ENCODE assay signal across 5 worm cellular contexts in the genomic region with DNA sequence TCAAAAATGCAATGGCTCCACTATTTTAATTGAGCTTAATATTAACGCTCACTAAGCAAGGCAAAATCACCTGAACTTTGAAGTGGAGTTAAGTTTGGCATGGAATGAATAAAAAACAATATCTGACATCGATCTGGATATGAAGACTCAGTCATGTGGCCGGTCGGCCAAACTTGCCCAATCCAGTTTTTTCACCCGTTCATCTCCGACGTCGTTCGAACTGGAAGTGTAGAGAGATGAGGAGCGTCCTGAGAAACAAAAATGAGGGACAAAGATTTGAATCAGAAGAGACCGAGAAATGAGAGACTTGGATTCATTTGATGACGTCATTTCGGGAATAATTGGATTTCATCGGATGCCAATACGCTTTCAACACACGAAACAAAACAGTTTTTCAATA.
A peak's percentile ranks its signal among the peaks of the same experiment; 100 is the strongest.
TF ChIP-seq lines count a peak whose summit lies in the region.

No protein-coding gene starts in this region.

TF ChIP-seq in whole organism, L1 larva, 84 proteins besides CTCF, POLR2A, EP300 and RAD21:
- TF ChIP-seq ets-5 (GFP tag; IDR thresholded peaks at IDR 0.05; lab: Robert Waterston, UW) (no peak), efl-1 (optimal IDR thresholded peaks at IDR 0.05; lab: Kevin White, UChicago) (no peak), efl-1 (GFP tag; optimal IDR thresholded peaks at IDR 0.05 in 1 of 2; lab: Kevin White, UChicago) (peak in 1 of 2 experiments; percentile 23), blmp-1 (tag; optimal IDR thresholded peaks at IDR 0.05; lab: Kevin White, UChicago) (peak; percentile 56), ztf-4 (tag; optimal IDR thresholded peaks at IDR 0.05; lab: Kevin White, UChicago) (peak; percentile 5), jun-1 (tag; optimal IDR thresholded peaks at IDR 0.05; lab: Kevin White, UChicago) (peak; percentile 9), ceh-88 (GFP tag; IDR thresholded peaks at IDR 0.05; lab: Robert Waterston, UW) (no peak)

TF ChIP-seq in whole organism, L2 larva, 48 proteins besides CTCF, POLR2A, EP300 and RAD21:
- TF ChIP-seq fos-1 (tag; optimal IDR thresholded peaks at IDR 0.05; lab: Kevin White, UChicago) (no peak), nhr-21 (tag; optimal IDR thresholded peaks at IDR 0.05; lab: Kevin White, UChicago) (peak; percentile 56), unc-55 (GFP tag; optimal IDR thresholded peaks at IDR 0.05; lab: Kevin White, UChicago) (no peak), nhr-25 (tag; optimal IDR thresholded peaks at IDR 0.05; lab: Kevin White, UChicago) (peak; percentile 30), Y55F3AM.14 (GFP tag; optimal IDR thresholded peaks at IDR 0.05; lab: Kevin White, UChicago) (no peak), sem-4 (tag; optimal IDR thresholded peaks at IDR 0.05; lab: Kevin White, UChicago) (peak; percentile 39), elt-3 (tag; optimal IDR thresholded peaks at IDR 0.05; lab: Kevin White, UChicago) (no peak), mdl-1 (tag; optimal IDR thresholded peaks at IDR 0.05; lab: Kevin White, UChicago) (no peak), dmd-4 (tag; optimal IDR thresholded peaks at IDR 0.05; lab: Kevin White, UChicago) (no peak)

TF ChIP-seq in whole organism, L3 larva, 47 proteins besides CTCF, POLR2A, EP300 and RAD21:
- TF ChIP-seq R02D3.7 (tag; optimal IDR thresholded peaks at IDR 0.05; lab: Kevin White, UChicago) (no peak), elt-2 (tag; optimal IDR thresholded peaks at IDR 0.05; lab: Kevin White, UChicago) (no peak), nhr-43 (tag; optimal IDR thresholded peaks at IDR 0.05; lab: Kevin White, UChicago; ENCODE audit: poor library complexity, severe bottlenecking) (peak; percentile 20), ZK546.5 (tag; optimal IDR thresholded peaks at IDR 0.05; lab: Kevin White, UChicago) (no peak), unc-62 (GFP tag; optimal IDR thresholded peaks at IDR 0.05; lab: Kevin White, UChicago) (no peak), elt-1 (tag; optimal IDR thresholded peaks at IDR 0.05; lab: Kevin White, UChicago) (no peak), elt-3 (tag; optimal IDR thresholded peaks at IDR 0.05; lab: Kevin White, UChicago) (no peak), nhr-23 (tag; optimal IDR thresholded peaks at IDR 0.05; lab: Kevin White, UChicago) (peak; percentile 34), nhr-12 (tag; optimal IDR thresholded peaks at IDR 0.05; lab: Kevin White, UChicago) (no peak), sea-2 (GFP tag; optimal IDR thresholded peaks at IDR 0.05; lab: Kevin White, UChicago) (no peak), nhr-25 (tag; optimal IDR thresholded peaks at IDR 0.05; lab: Kevin White, UChicago) (peak; percentile 73), lin-15B (tag; optimal IDR thresholded peaks at IDR 0.05; lab: Kevin White, UChicago) (no peak), lin-39 (tag; optimal IDR thresholded peaks at IDR 0.05; lab: Kevin White, UChicago) (no peak), fos-1 (tag; optimal IDR thresholded peaks at IDR 0.05; lab: Kevin White, UChicago) (no peak), skn-1 (tag; optimal IDR thresholded peaks at IDR 0.05; lab: Kevin White, UChicago) (no peak), ztf-4 (tag; optimal IDR thresholded peaks at IDR 0.05; lab: Kevin White, UChicago) (no peak), mml-1 (tag; optimal IDR thresholded peaks at IDR 0.05; lab: Kevin White, UChicago) (no peak), zag-1 (tag; optimal IDR thresholded peaks at IDR 0.05; lab: Kevin White, UChicago) (no peak), aly-2 (tag; optimal IDR thresholded peaks at IDR 0.05; lab: Kevin White, UChicago) (no peak), ceh-28 (tag; optimal IDR thresholded peaks at IDR 0.05; lab: Kevin White, UChicago) (no peak), tbx-2 (tag; optimal IDR thresholded peaks at IDR 0.05; lab: Kevin White, UChicago) (no peak), pqm-1 (tag; optimal IDR thresholded peaks at IDR 0.05; lab: Kevin White, UChicago) (no peak), ama-1 (optimal IDR thresholded peaks at IDR 0.05; lab: Kevin White, UChicago) (no peak), egl-5 (tag; optimal IDR thresholded peaks at IDR 0.05; lab: Kevin White, UChicago) (peak; percentile 45), snpc-4 (tag; optimal IDR thresholded peaks at IDR 0.05; lab: Kevin White, UChicago) (no peak), ceh-9 (tag; optimal IDR thresholded peaks at IDR 0.05; lab: Kevin White, UChicago) (no peak)

TF ChIP-seq in whole organism, L4 larva, 104 proteins besides CTCF, POLR2A, EP300 and RAD21:
- TF ChIP-seq hlh-30 (tag; optimal IDR thresholded peaks at IDR 0.05; lab: Kevin White, UChicago; ENCODE audit: insufficient read depth) (peak; percentile 11), mes-2 (tag; optimal IDR thresholded peaks at IDR 0.05; lab: Kevin White, UChicago; ENCODE audit: poor library complexity, severe bottlenecking) (no peak), hlh-11 (tag; optimal IDR thresholded peaks at IDR 0.05; lab: Kevin White, UChicago) (peak; percentile 29), nhr-102 (tag; optimal IDR thresholded peaks at IDR 0.05; lab: Kevin White, UChicago) (no peak)

TF ChIP-seq in whole organism, mixed stage, embryonic, 35 proteins besides CTCF, POLR2A, EP300 and RAD21:
- TF ChIP-seq cnd-1 (tag; optimal IDR thresholded peaks at IDR 0.05; lab: Kevin White, UChicago) = no peak
- peak; percentile 20 for TF ChIP-seq zip-8 (tag; optimal IDR thresholded peaks at IDR 0.05; lab: Kevin White, UChicago)
TF ChIP-seq in whole organism, mixed stage, embryonic: peak in this region for 1.
